Fruit fly (Drosophila melanogaster) whole organism, wandering third instar larva: ENCODE data around the gene CG8173.

Source experiments
- Abd-B ChIP-seq: fragments of >200 bp; optimal IDR thresholded peaks from 2 replicates; lab custom pipeline; 2017; ENCODE audit warnings: missing biosample characterization, missing genetic modification characterization
- CG32264 ChIP-seq: fragments of 200-800 bp; sonication (Bioruptor generic); optimal IDR thresholded peaks from 2 replicates; lab custom pipeline; 2016; ENCODE audit warnings: missing biosample characterization, missing genetic modification characterization
- CG9705 ChIP-seq: fragments of 200-800 bp; sonication (Bioruptor generic); optimal IDR thresholded peaks from 2 replicates; lab custom pipeline; 2018; ENCODE audit warnings: missing biosample characterization, mild to moderate bottlenecking, missing genetic modification characterization
- CrebA ChIP-seq: fragments of 200-800 bp; sonication (Bioruptor generic); optimal IDR thresholded peaks from 2 replicates; lab custom pipeline; 2016; ENCODE audit warnings: missing biosample characterization, mild to moderate bottlenecking, missing genetic modification characterization, borderline replicate concordance
- Dfd ChIP-seq: fragments of >200 bp; optimal IDR thresholded peaks from 2 replicates; lab custom pipeline; 2017; ENCODE audit warnings: missing biosample characterization, missing genetic modification characterization
- Dif ChIP-seq: fragments of 200-275, 200-300 bp; sonication (Bioruptor generic); optimal IDR thresholded peaks from 2 replicates; lab custom pipeline; 2018; ENCODE audit warnings: missing biosample characterization, missing genetic modification characterization; ENCODE audit not compliant: partially characterized antibody
- GATAd ChIP-seq: sonication (Bioruptor generic); optimal IDR thresholded peaks from 2 replicates; lab custom pipeline; 2016; ENCODE audit warnings: missing biosample characterization, missing genetic modification characterization
- HLH106 ChIP-seq: fragments of 200-800 bp; optimal IDR thresholded peaks from 3 replicates; lab custom pipeline; 2019; ENCODE audit warnings: missing biosample characterization, mild to moderate bottlenecking, missing genetic modification characterization, moderate library complexity
- Hnf4 ChIP-seq: fragments of 200-800 bp; sonication (Bioruptor generic); optimal IDR thresholded peaks from 2 replicates; lab custom pipeline; 2016; ENCODE audit warnings: missing biosample characterization, mild to moderate bottlenecking, missing genetic modification characterization
- Hr78 ChIP-seq: fragments of >200 bp; optimal IDR thresholded peaks from 2 replicates; lab custom pipeline; 2017; ENCODE audit warnings: missing biosample characterization, missing genetic modification characterization
- Hr83 ChIP-seq: fragments of 200-300 bp; sonication (Bioruptor generic); optimal IDR thresholded peaks from 2 replicates; lab custom pipeline; 2016; ENCODE audit warnings: missing biosample characterization, mild to moderate bottlenecking, missing genetic modification characterization, moderate library complexity; ENCODE audit not compliant: poor library complexity, severe bottlenecking
- Mio ChIP-seq: sonication (Bioruptor generic); optimal IDR thresholded peaks from 2 replicates; lab custom pipeline; 2016; ENCODE audit warnings: missing biosample characterization, missing genetic modification characterization
- Myc ChIP-seq: fragments of >200 bp; optimal IDR thresholded peaks from 2 replicates; lab custom pipeline; 2017
- N ChIP-seq: fragments of >200 bp; optimal IDR thresholded peaks from 2 replicates; lab custom pipeline; 2018; ENCODE audit warnings: missing biosample characterization, missing external identifiers, missing genetic modification characterization
- Rel ChIP-seq, 2 experiments: fragments of 200-800 bp; sonication (Bioruptor generic) in 1 of 2; optimal IDR thresholded peaks; 2 replicates in 1 of 2; 3 replicates in 1 of 2; lab custom pipeline; 2016 to 2019; ENCODE audit warnings: mild to moderate bottlenecking in 2 of 2, missing biosample characterization in 2 of 2, missing genetic modification characterization in 2 of 2, moderate library complexity in 1 of 2
- Sp1 ChIP-seq: fragments of 200-800 bp; sonication (Bioruptor generic); optimal IDR thresholded peaks from 3 replicates; lab custom pipeline; 2019; ENCODE audit warnings: missing biosample characterization, mild to moderate bottlenecking, missing genetic modification characterization, moderate library complexity
- Vsx2 ChIP-seq: fragments of 200-300, 225-300 bp; sonication (Bioruptor generic); optimal IDR thresholded peaks from 2 replicates; lab custom pipeline; 2018; ENCODE audit warnings: missing biosample characterization, missing genetic modification characterization; ENCODE audit not compliant: partially characterized antibody
- br ChIP-seq: fragments of 200-800 bp; sonication (Bioruptor generic); optimal IDR thresholded peaks from 2 replicates; lab custom pipeline; 2016; ENCODE audit warnings: missing biosample characterization, missing genetic modification characterization
- brk ChIP-seq: fragments of 200-800 bp; sonication (Bioruptor generic); optimal IDR thresholded peaks from 2 replicates; lab custom pipeline; 2016; ENCODE audit warnings: missing biosample characterization, mild to moderate bottlenecking, missing genetic modification characterization
- dl ChIP-seq, 2 experiments: fragments of 175-275, 200-275 bp in 1 of 2; fragments of 200-275 bp in 1 of 2; sonication (Bioruptor generic); optimal IDR thresholded peaks; lab custom pipeline; 2018; ENCODE audit warnings: mild to moderate bottlenecking in 2 of 2, missing biosample characterization in 2 of 2, missing genetic modification characterization in 2 of 2, moderate library complexity in 2 of 2; ENCODE audit not compliant: partially characterized antibody in 2 of 2, insufficient read depth in 1 of 2
- dmrt93B ChIP-seq: fragments of 200-800 bp; sonication (Bioruptor generic); optimal IDR thresholded peaks from 2 replicates; lab custom pipeline; 2018; ENCODE audit warnings: missing biosample characterization, mild to moderate bottlenecking, missing genetic modification characterization
- dsf ChIP-seq: sonication (Bioruptor generic); optimal IDR thresholded peaks from 2 replicates; lab custom pipeline; 2016; ENCODE audit warnings: missing biosample characterization, missing genetic modification characterization, borderline replicate concordance
- ey ChIP-seq: fragments of 200-800 bp; sonication (Bioruptor generic); optimal IDR thresholded peaks from 2 replicates; lab custom pipeline; 2016; ENCODE audit warnings: missing biosample characterization, missing genetic modification characterization
- foxo ChIP-seq, 2 experiments: fragments of 200-800 bp; sonication (Bioruptor generic); optimal IDR thresholded peaks; 2 replicates in 1 of 2; 3 replicates in 1 of 2; lab custom pipeline; 2016 to 2017; ENCODE audit warnings: missing biosample characterization in 2 of 2, missing genetic modification characterization in 2 of 2
- fru ChIP-seq: fragments of 200-800 bp; sonication (Bioruptor generic); optimal IDR thresholded peaks from 3 replicates; lab custom pipeline; 2016; ENCODE audit warnings: missing biosample characterization, mild to moderate bottlenecking, missing genetic modification characterization
- h ChIP-seq: fragments of 200-800 bp; sonication (Bioruptor generic); optimal IDR thresholded peaks from 3 replicates; lab custom pipeline; 2016; ENCODE audit warnings: missing biosample characterization, mild to moderate bottlenecking, missing genetic modification characterization
- jim ChIP-seq: fragments of 175-275, 200-325 bp; sonication (Bioruptor generic); optimal IDR thresholded peaks from 2 replicates; lab custom pipeline; 2016; ENCODE audit warnings: missing biosample characterization, mild to moderate bottlenecking, missing genetic modification characterization
- lola ChIP-seq: fragments of >200 bp; optimal IDR thresholded peaks from 2 replicates; lab custom pipeline; 2017; ENCODE audit warnings: missing biosample characterization, missing genetic modification characterization
- pan ChIP-seq: fragments of >200 bp; optimal IDR thresholded peaks from 2 replicates; lab custom pipeline; 2017
- rgr ChIP-seq: fragments of 200-800 bp; sonication (Bioruptor generic); optimal IDR thresholded peaks from 3 replicates; lab custom pipeline; 2016; ENCODE audit warnings: missing biosample characterization, mild to moderate bottlenecking, missing genetic modification characterization
- sage ChIP-seq: fragments of 200-800 bp; sonication (Bioruptor generic); optimal IDR thresholded peaks from 2 replicates; lab custom pipeline; 2016; ENCODE audit warnings: missing biosample characterization, mild to moderate bottlenecking, missing genetic modification characterization
- sv ChIP-seq: fragments of 200-800 bp; sonication (Bioruptor generic); optimal IDR thresholded peaks from 3 replicates; lab custom pipeline; 2016; ENCODE audit warnings: missing biosample characterization, missing genetic modification characterization
- tai ChIP-seq: sonication (Bioruptor generic); optimal IDR thresholded peaks from 2 replicates; lab custom pipeline; 2016; ENCODE audit warnings: missing biosample characterization, missing genetic modification characterization
- woc ChIP-seq: sonication (Bioruptor generic); optimal IDR thresholded peaks from 2 replicates; lab custom pipeline; 2016; ENCODE audit warnings: missing biosample characterization, mild to moderate bottlenecking, missing genetic modification characterization

CG8173 gene

dm6 chrX:17718927-17719691 is 9.7 kb upstream of the CG8173 start:
- TF ChIP-seq brk (GFP tag; lab: Kevin White, UChicago) (no peak), h (GFP tag; lab: Kevin White, UChicago) (no peak), Vsx2 (no peak), dl (GFP tag; optimal IDR thresholded peaks at IDR 0.05; lab: Kevin White, UChicago; ENCODE audit: insufficient read depth in 1 of 2, partially characterized antibody in 2 of 2) (no peak), rgr (GFP tag; lab: Kevin White, UChicago) (no peak), CG9705 (no peak), Hr83 (GFP tag; lab: Kevin White, UChicago) (no peak), woc (GFP tag; lab: Kevin White, UChicago) (no peak), sage (no peak), Rel (GFP tag; optimal IDR thresholded peaks at IDR 0.05; lab: Kevin White, UChicago) (no peak), Rel (tag; optimal IDR thresholded peaks at IDR 0.05; lab: Kevin White, UChicago) (no peak), Hr78 (GFP tag; lab: Kevin White, UChicago) (no peak), Abd-B (GFP tag; lab: Kevin White, UChicago) (no peak), Sp1 (GFP tag; lab: Kevin White, UChicago) (no peak), tai (GFP tag; lab: Kevin White, UChicago) (no peak), pan (lab: Kevin White, UChicago) (no peak)
- TF ChIP-seq, all 38 proteins: peak for 0

- TF ChIP-seq rgr (GFP tag; lab: Kevin White, UChicago) = no peak
- no peak for TF ChIP-seq Dif (GFP tag; lab: Kevin White, UChicago)
- no peak for TF ChIP-seq ey (GFP tag; lab: Kevin White, UChicago)
- TF ChIP-seq fru (GFP tag; lab: Kevin White, UChicago) = no peak
- no peak for TF ChIP-seq Rel (GFP tag; optimal IDR thresholded peaks at IDR 0.05; lab: Kevin White, UChicago)
- no peak for TF ChIP-seq Rel (tag; optimal IDR thresholded peaks at IDR 0.05; lab: Kevin White, UChicago)
- no peak for TF ChIP-seq sv (GFP tag; lab: Kevin White, UChicago)
- TF ChIP-seq sage = no peak
- no peak for TF ChIP-seq brk (GFP tag; lab: Kevin White, UChicago)
- no peak for TF ChIP-seq jim
Measured at dm6 chrX:17718423-17718822, 9.0 kb upstream of the CG8173 start.

dm6 chrX:17716814-17717565 is 7.5 kb upstream of the CG8173 start:
- no peak for TF ChIP-seq lola (GFP tag; lab: Kevin White, UChicago)
- no peak for TF ChIP-seq pan (lab: Kevin White, UChicago)
- no peak for TF ChIP-seq Hnf4
- TF ChIP-seq CG9705 = no peak
- no peak for TF ChIP-seq Mio
- no peak for TF ChIP-seq br (GFP tag; lab: Kevin White, UChicago)
- TF ChIP-seq Hr83 (GFP tag; lab: Kevin White, UChicago) = no peak
- TF ChIP-seq h (GFP tag; lab: Kevin White, UChicago) = no peak
- no peak for TF ChIP-seq N (GFP tag; lab: Kevin White, UChicago)
- TF ChIP-seq rgr (GFP tag; lab: Kevin White, UChicago) = no peak
- no peak for TF ChIP-seq jim
- TF ChIP-seq CG32264 (GFP tag; lab: Kevin White, UChicago) = no peak
- no peak for TF ChIP-seq sv (GFP tag; lab: Kevin White, UChicago)
- TF ChIP-seq fru (GFP tag; lab: Kevin White, UChicago) = no peak
- TF ChIP-seq foxo (GFP tag; optimal IDR thresholded peaks at IDR 0.05; lab: Kevin White, UChicago) = no peak
- TF ChIP-seq Dfd (GFP tag; lab: Kevin White, UChicago) = no peak
- TF ChIP-seq CrebA (GFP tag; lab: Kevin White, UChicago) = no peak
- TF ChIP-seq dsf = no peak
- no peak for TF ChIP-seq Abd-B (GFP tag; lab: Kevin White, UChicago)

- TF ChIP-seq brk (GFP tag; lab: Kevin White, UChicago) (no peak), HLH106 (tag; lab: Kevin White, UChicago) (no peak), Hr83 (GFP tag; lab: Kevin White, UChicago) (no peak), Hnf4 (no peak), Dif (GFP tag; lab: Kevin White, UChicago) (no peak), Mio (no peak), CrebA (GFP tag; lab: Kevin White, UChicago) (no peak), dl (GFP tag; optimal IDR thresholded peaks at IDR 0.05; lab: Kevin White, UChicago; ENCODE audit: insufficient read depth in 1 of 2, partially characterized antibody in 2 of 2) (no peak), tai (GFP tag; lab: Kevin White, UChicago) (no peak), CG32264 (GFP tag; lab: Kevin White, UChicago) (no peak), dmrt93B (GFP tag; lab: Kevin White, UChicago) (no peak), Abd-B (GFP tag; lab: Kevin White, UChicago) (no peak), Sp1 (GFP tag; lab: Kevin White, UChicago) (no peak), ey (GFP tag; lab: Kevin White, UChicago) (no peak), N (GFP tag; lab: Kevin White, UChicago) (no peak), foxo (GFP tag; optimal IDR thresholded peaks at IDR 0.05; lab: Kevin White, UChicago) (no peak), GATAd (GFP tag; lab: Kevin White, UChicago) (no peak), Myc (lab: Kevin White, UChicago) (no peak), woc (GFP tag; lab: Kevin White, UChicago) (no peak)
- TF ChIP-seq, all 38 proteins: peak for 0
Measured at dm6 chrX:17714976-17715375, 5.5 kb upstream of the CG8173 start.
